Fruit fly (Drosophila melanogaster): ENCODE measurements around the gene CG45307.

DNA sequence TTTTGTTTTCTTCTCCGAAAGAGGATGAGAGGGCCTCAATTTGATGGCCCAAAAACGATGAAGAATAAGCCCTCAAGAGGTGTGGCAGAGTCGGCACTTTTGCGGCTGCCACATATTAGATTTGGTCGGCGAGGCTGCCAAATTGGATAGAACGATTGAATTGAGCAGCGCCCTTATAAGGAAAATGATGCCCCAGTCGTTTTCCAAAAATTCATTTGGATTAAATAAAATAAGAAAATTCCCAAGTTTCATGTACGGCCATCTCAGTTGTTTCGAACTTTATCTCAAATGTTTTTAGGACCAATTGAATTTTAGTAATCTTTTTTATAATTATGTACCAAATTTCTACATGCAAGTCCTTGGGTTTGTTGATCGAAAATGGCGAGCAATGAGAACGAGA lies at the start of gene CG45307, which contains the start of gene CG12438:
- TF ChIP-seq ttk (optimal IDR thresholded peaks at IDR 0.05) (no peak), psq (optimal IDR thresholded peaks at IDR 0.05) (no peak), insv (optimal IDR thresholded peaks at IDR 0.05) (no peak), Sin3A (optimal IDR thresholded peaks at IDR 0.05) (no peak), h (optimal IDR thresholded peaks at IDR 0.05) (no peak), Myc (optimal IDR thresholded peaks at IDR 0.05) (no peak)

Data from Kc167 (cell line).